Worm (Caenorhabditis elegans) whole organism, L1 larva: ENCODE data around the gene F14F3.5.

ENCODE experiments used
- C04F5.9 ChIP-seq: sonication (generic microtip); optimal IDR thresholded peaks from 2 replicates; lab custom pipeline; 2016; ENCODE audit warnings: missing genetic modification characterization, missing compliant biosample characterization
- C16A3.4 ChIP-seq: fragments of 150-350 bp; optimal IDR thresholded peaks from 2 replicates; lab custom pipeline; 2014; ENCODE audit warnings: missing biosample characterization, missing genetic modification characterization
- F16B12.6 ChIP-seq: fragments of 150-350 bp; optimal IDR thresholded peaks from 2 replicates; lab custom pipeline; 2014; ENCODE audit warnings: missing biosample characterization, missing genetic modification characterization
- aly-2 ChIP-seq: fragments of 150-350 bp; optimal IDR thresholded peaks from 2 replicates; lab custom pipeline; 2014; ENCODE audit warnings: missing biosample characterization, missing genetic modification characterization
- ceh-90 ChIP-seq: sonication (generic microtip); optimal IDR thresholded peaks from 2 replicates; lab custom pipeline; 2016; ENCODE audit warnings: missing genetic modification characterization, missing compliant biosample characterization
- ces-1 ChIP-seq: fragments of 150-350 bp; optimal IDR thresholded peaks from 2 replicates; lab custom pipeline; 2014; ENCODE audit warnings: missing biosample characterization, missing genetic modification reagents, missing genetic modification characterization
- dsc-1 ChIP-seq: sonication (generic microtip); optimal IDR thresholded peaks from 2 replicates; lab custom pipeline; 2016; ENCODE audit warnings: mild to moderate bottlenecking, missing genetic modification characterization, missing compliant biosample characterization
- efl-1 ChIP-seq, 4 experiments: fragments of 150-350 bp; optimal IDR thresholded peaks in 3 of 4; peaks in 1 of 4; 1 replicate in 1 of 4; 2 replicates in 3 of 4; lab custom pipeline; 2014; ENCODE audit warnings: missing biosample characterization in 2 of 4, missing genetic modification characterization in 2 of 4, missing genetic modification reagents in 2 of 4
- elt-3 ChIP-seq, 6 experiments: fragments of 150-350 bp in 1 of 6; sonication (generic microtip); optimal IDR thresholded peaks; 2 replicates each; lab custom pipeline; 2017 to 2018; ENCODE audit warnings: missing biosample characterization in 6 of 6, missing genetic modification characterization in 6 of 6, inconsistent platforms in 1 of 6
- irx-1 ChIP-seq: sonication (generic microtip); optimal IDR thresholded peaks from 2 replicates; lab custom pipeline; 2016; ENCODE audit warnings: missing genetic modification characterization, missing compliant biosample characterization
- isw-1 ChIP-seq: fragments of 200-800 bp; sonication (Bioruptor generic); IDR thresholded peaks from 2 replicates; pipeline ENCODE4 v1.3.6; 2022; ENCODE audit warnings: missing genetic modification characterization, missing compliant biosample characterization
- jun-1 ChIP-seq: fragments of 150-350 bp; optimal IDR thresholded peaks from 2 replicates; lab custom pipeline; 2014; ENCODE audit warnings: missing biosample characterization, missing genetic modification reagents, missing genetic modification characterization
- lin-35 ChIP-seq, 2 experiments: fragments of 150-350 bp; optimal IDR thresholded peaks; 2 replicates each; lab custom pipeline; 2014; ENCODE audit warnings: missing biosample characterization in 2 of 2, missing genetic modification characterization in 2 of 2, missing genetic modification reagents in 2 of 2
- lsy-2 ChIP-seq, 2 experiments: fragments of 150-350 bp; optimal IDR thresholded peaks; 2 replicates each; lab custom pipeline; 2014; ENCODE audit warnings: missing biosample characterization in 2 of 2, missing genetic modification characterization in 2 of 2
- mab-9 ChIP-seq: fragments of 200-800 bp; sonication (Bioruptor generic); IDR thresholded peaks from 2 replicates; pipeline ENCODE4 v1.3.6; 2022; ENCODE audit warnings: missing genetic modification reagents, missing genetic modification characterization, missing compliant biosample characterization
- mep-1 ChIP-seq: fragments of 150-350 bp; optimal IDR thresholded peaks from 2 replicates; lab custom pipeline; 2014; ENCODE audit warnings: missing biosample characterization, missing genetic modification characterization
- nhr-11 ChIP-seq: fragments of 150-350 bp; optimal IDR thresholded peaks from 2 replicates; lab custom pipeline; 2014; ENCODE audit warnings: missing biosample characterization, missing genetic modification characterization
- nhr-12 ChIP-seq: sonication (generic microtip); optimal IDR thresholded peaks from 2 replicates; lab custom pipeline; 2017; ENCODE audit warnings: missing biosample characterization, missing genetic modification characterization
- nhr-20 ChIP-seq: sonication (generic microtip); optimal IDR thresholded peaks from 2 replicates; lab custom pipeline; 2016; ENCODE audit warnings: mild to moderate bottlenecking, missing genetic modification characterization, missing compliant biosample characterization
- nhr-71 ChIP-seq: sonication (generic microtip); optimal IDR thresholded peaks from 2 replicates; lab custom pipeline; 2016; ENCODE audit warnings: mild to moderate bottlenecking, missing genetic modification characterization, moderate library complexity, missing compliant biosample characterization
- nhr-84 ChIP-seq: sonication (generic microtip); optimal IDR thresholded peaks from 2 replicates; lab custom pipeline; 2017; ENCODE audit warnings: missing biosample characterization, missing genetic modification characterization
- nhr-90 ChIP-seq: sonication (generic microtip); optimal IDR thresholded peaks from 2 replicates; lab custom pipeline; 2016; ENCODE audit warnings: mild to moderate bottlenecking, missing genetic modification characterization, missing compliant biosample characterization; ENCODE audit not compliant: poor library complexity
- pag-3 ChIP-seq: sonication (generic microtip); optimal IDR thresholded peaks from 2 replicates; lab custom pipeline; 2017; ENCODE audit warnings: missing genetic modification characterization, mild to moderate bottlenecking, missing compliant biosample characterization, antibody characterized with exemption, borderline replicate concordance; ENCODE audit not compliant: insufficient read depth
- pax-3 ChIP-seq: fragments of 200-800 bp; sonication (Bioruptor generic); optimal IDR thresholded peaks from 2 replicates; lab custom pipeline; 2018; ENCODE audit warnings: mild to moderate bottlenecking, missing genetic modification characterization, moderate library complexity, missing compliant biosample characterization
- pqm-1 ChIP-seq: sonication (generic microtip); optimal IDR thresholded peaks from 3 replicates; lab custom pipeline; 2017; ENCODE audit warnings: missing biosample characterization, missing genetic modification characterization
- rnt-1 ChIP-seq: sonication (generic microtip); optimal IDR thresholded peaks from 2 replicates; lab custom pipeline; 2016; ENCODE audit warnings: mild to moderate bottlenecking, missing genetic modification characterization, moderate library complexity, missing compliant biosample characterization
- snu-23 ChIP-seq: sonication (generic microtip); optimal IDR thresholded peaks from 2 replicates; lab custom pipeline; 2016; ENCODE audit warnings: missing genetic modification characterization, missing compliant biosample characterization
- sox-4 ChIP-seq: sonication (generic microtip); optimal IDR thresholded peaks from 2 replicates; lab custom pipeline; 2016; ENCODE audit warnings: missing genetic modification characterization, missing compliant biosample characterization
- sptf-1 ChIP-seq: fragments of 150-350 bp; optimal IDR thresholded peaks from 2 replicates; lab custom pipeline; 2014; ENCODE audit warnings: missing biosample characterization, missing genetic modification characterization
- tbx-2 ChIP-seq: sonication (generic microtip); optimal IDR thresholded peaks from 2 replicates; lab custom pipeline; 2016; ENCODE audit warnings: missing genetic modification characterization, missing compliant biosample characterization
- tlp-1 ChIP-seq: fragments of 150-350 bp; optimal IDR thresholded peaks from 2 replicates; lab custom pipeline; 2014; ENCODE audit warnings: missing biosample characterization, missing genetic modification characterization
- unc-30 ChIP-seq: sonication (generic microtip); optimal IDR thresholded peaks from 2 replicates; lab custom pipeline; 2017; ENCODE audit warnings: missing biosample characterization, missing genetic modification characterization
- unc-98 ChIP-seq: fragments of 200-800 bp; sonication (Bioruptor generic); IDR thresholded peaks from 2 replicates; pipeline ENCODE4 v1.3.6; 2022; ENCODE audit warnings: missing genetic modification characterization, missing compliant biosample characterization
- xbp-1 ChIP-seq: sonication (generic microtip); optimal IDR thresholded peaks from 2 replicates; lab custom pipeline; 2016; ENCODE audit warnings: missing genetic modification characterization, missing compliant biosample characterization
- zag-1 ChIP-seq: fragments of 150-350 bp; optimal IDR thresholded peaks from 2 replicates; lab custom pipeline; 2014; ENCODE audit warnings: missing biosample characterization, missing genetic modification characterization
- zip-4 ChIP-seq: fragments of 200-800 bp; sonication (Bioruptor generic); optimal IDR thresholded peaks from 2 replicates; lab custom pipeline; 2018; ENCODE audit warnings: mild to moderate bottlenecking, missing genetic modification characterization, moderate library complexity, missing compliant biosample characterization
- ztf-4 ChIP-seq: fragments of 150-350 bp; optimal IDR thresholded peaks from 2 replicates; lab custom pipeline; 2014; ENCODE audit warnings: missing biosample characterization, missing genetic modification characterization

F14F3.5 gene

DNA sequence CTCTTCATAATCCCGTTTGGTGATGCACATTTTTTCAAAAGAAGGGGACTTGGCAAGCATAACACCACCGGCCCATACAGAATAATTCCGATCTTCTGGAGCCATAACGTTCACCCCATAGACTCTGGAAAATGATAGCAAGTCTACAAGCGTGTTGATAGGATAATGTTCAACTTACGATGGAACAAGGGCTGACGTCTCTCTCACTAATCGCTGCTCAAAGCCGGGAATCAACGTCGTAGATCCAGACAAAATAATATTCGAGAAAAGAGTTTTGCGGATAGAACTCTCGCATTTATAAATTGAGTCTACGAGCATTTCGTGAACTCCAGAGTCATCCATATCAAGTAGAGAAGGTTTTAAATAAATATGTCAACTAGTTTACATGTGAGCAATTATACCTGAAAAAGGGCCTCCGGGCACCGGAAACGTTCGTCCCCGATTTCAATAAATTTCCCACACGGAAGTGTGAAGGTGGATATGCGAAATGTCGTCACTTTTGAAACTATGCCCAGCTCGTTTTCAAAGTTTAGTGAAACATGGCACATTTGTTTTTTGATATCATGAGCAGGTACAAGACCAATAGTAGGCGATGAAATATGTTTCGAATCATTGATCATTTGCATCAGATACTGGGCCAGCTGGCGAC is 37.0 kb downstream of the F14F3.5 start:
- TF ChIP-seq mab-9 (GFP tag; lab: Robert Waterston, UW): no peak
- no peak for TF ChIP-seq irx-1 (tag; lab: Kevin White, UChicago)
- TF ChIP-seq ceh-90: no peak
- no peak for TF ChIP-seq nhr-84 (tag; lab: Kevin White, UChicago)
- TF ChIP-seq elt-3 (tag; optimal IDR thresholded peaks at IDR 0.05; lab: Kevin White, UChicago): no peak
- TF ChIP-seq, all 84 proteins: peak for 0

DNA sequence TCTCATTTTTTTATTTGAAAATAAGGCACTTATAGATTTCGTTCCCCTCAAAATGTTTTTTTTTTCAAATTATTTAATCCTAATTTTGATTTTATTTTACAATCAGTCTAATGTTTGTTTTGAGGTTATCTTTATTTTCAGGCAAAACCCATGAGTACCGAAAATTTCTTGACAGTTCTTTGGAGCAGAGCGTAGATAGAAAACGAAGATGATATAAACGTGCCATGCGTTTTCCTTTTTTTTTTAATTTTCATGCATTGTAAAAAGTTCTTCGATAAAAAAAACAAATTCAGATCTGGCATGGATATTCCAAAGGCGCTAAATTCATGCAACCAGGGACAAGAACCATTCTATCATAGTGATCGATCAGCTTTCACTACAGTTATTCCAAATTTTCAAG is 38.0 kb downstream of the F14F3.5 start, which contains the start of gene C33D3.5:
TSS of gene C33D3.5 (plus strand) at position 301 of the 400 bp plus-strand sequence.
- no peak for TF ChIP-seq tbx-2 (tag; lab: Kevin White, UChicago)
- TF ChIP-seq isw-1 (GFP tag; lab: Robert Waterston, UW): no peak
- no peak for TF ChIP-seq F16B12.6 (tag; lab: Kevin White, UChicago)
- no peak for TF ChIP-seq efl-1 (optimal IDR thresholded peaks at IDR 0.05; lab: Kevin White, UChicago)
- peak in 1 of 2 experiments; percentile 41 for TF ChIP-seq efl-1 (GFP tag; optimal IDR thresholded peaks at IDR 0.05 in 1 of 2; lab: Kevin White, UChicago)

ce11 chrX:10488763-10489162 is 40.3 kb downstream of the F14F3.5 start, which contains the start of gene C33D3.4:
Gene C33D3.4 (plus strand): TSS chrX:10489063.
- TF ChIP-seq tlp-1 (tag; lab: Kevin White, UChicago) (no peak), rnt-1 (no peak), lin-35 (GFP tag; optimal IDR thresholded peaks at IDR 0.05; lab: Kevin White, UChicago) (no peak), pag-3 (tag; lab: Kevin White, UChicago) (no peak), zag-1 (tag; lab: Kevin White, UChicago) (no peak), sptf-1 (no peak), ztf-4 (tag; lab: Kevin White, UChicago) (no peak), F16B12.6 (tag; lab: Kevin White, UChicago) (no peak)
- TF ChIP-seq, all 84 proteins: peak for 0

ce11 chrX:10485300-10485755 is 43.7 kb downstream of the F14F3.5 start, which contains the start of gene C33D3.3:
Gene C33D3.3 (plus strand): TSS chrX:10485350.
- no peak for TF ChIP-seq rnt-1
- no peak for TF ChIP-seq zip-4 (GFP tag; lab: Kevin White, UChicago)
- TF ChIP-seq snu-23 (GFP tag; lab: Kevin White, UChicago): no peak
- no peak for TF ChIP-seq unc-98 (GFP tag; lab: Robert Waterston, UW)
- TF ChIP-seq unc-30: no peak
- no peak for TF ChIP-seq nhr-20 (tag; lab: Kevin White, UChicago)
- no peak for TF ChIP-seq nhr-11 (tag; lab: Kevin White, UChicago)
- TF ChIP-seq pax-3 (tag; lab: Kevin White, UChicago): no peak

- no peak for TF ChIP-seq elt-3 (tag; optimal IDR thresholded peaks at IDR 0.05; lab: Kevin White, UChicago)
- no peak for TF ChIP-seq sox-4 (tag; lab: Kevin White, UChicago)
- TF ChIP-seq zag-1 (tag; lab: Kevin White, UChicago): no peak
- no peak for TF ChIP-seq efl-1 (optimal IDR thresholded peaks at IDR 0.05; lab: Kevin White, UChicago)
- peak in 1 of 2 experiments; percentile 50 for TF ChIP-seq efl-1 (GFP tag; optimal IDR thresholded peaks at IDR 0.05 in 1 of 2; lab: Kevin White, UChicago)
- no peak for TF ChIP-seq ces-1 (GFP tag; lab: Kevin White, UChicago)
- TF ChIP-seq ceh-90: no peak
- TF ChIP-seq dsc-1 (tag; lab: Kevin White, UChicago): no peak
- TF ChIP-seq C16A3.4 (tag; lab: Kevin White, UChicago): no peak
- no peak for TF ChIP-seq pqm-1 (tag; lab: Kevin White, UChicago)
Observed at ce11 chrX:10482272-10482671, 46.8 kb downstream of the F14F3.5 start.

- TF ChIP-seq mep-1 (no peak), nhr-12 (tag; lab: Kevin White, UChicago) (no peak), nhr-20 (tag; lab: Kevin White, UChicago) (peak; percentile 21), xbp-1 (tag; lab: Kevin White, UChicago) (no peak), jun-1 (tag; lab: Kevin White, UChicago) (peak; percentile 73), nhr-90 (tag; lab: Kevin White, UChicago) (peak; percentile 21), C04F5.9 (tag; lab: Kevin White, UChicago) (no peak), lsy-2 (tag; optimal IDR thresholded peaks at IDR 0.05; lab: Kevin White, UChicago) (peak in 1 of 2 experiments; percentile 16), nhr-71 (peak; percentile 19), pax-3 (tag; lab: Kevin White, UChicago) (peak; percentile 23), zip-4 (GFP tag; lab: Kevin White, UChicago) (no peak), pqm-1 (tag; lab: Kevin White, UChicago) (peak; percentile 47), lin-35 (GFP tag; optimal IDR thresholded peaks at IDR 0.05; lab: Kevin White, UChicago) (peak in 1 of 2 experiments; percentile 49), aly-2 (tag; lab: Kevin White, UChicago) (no peak)
Observed at ce11 chrX:10480563-10481290, 48.3 kb downstream of the F14F3.5 start, which contains the start of gene elt-2. Gene elt-2 (plus strand): TSS chrX:10481240.
